Fruit fly (Drosophila melanogaster) Kc167 (cell line): Measurements from ENCODE around the gene TBC1D16.

Source experiments
- Myc ChIP-seq: fragments of >200 bp; optimal IDR thresholded peaks from 2 replicates; lab custom pipeline; 2017; ENCODE audit warnings: missing external identifiers
- Sin3A ChIP-seq: fragments of >200 bp; optimal IDR thresholded peaks from 2 replicates; lab custom pipeline; 2018; ENCODE audit warnings: missing external identifiers
- h ChIP-seq: fragments of >200 bp; optimal IDR thresholded peaks from 3 replicates; lab custom pipeline; 2018; ENCODE audit warnings: missing external identifiers
- ttk ChIP-seq: sonication (Bioruptor generic); optimal IDR thresholded peaks from 2 replicates; lab custom pipeline; 2017; ENCODE audit warnings: missing external identifiers

DNA sequence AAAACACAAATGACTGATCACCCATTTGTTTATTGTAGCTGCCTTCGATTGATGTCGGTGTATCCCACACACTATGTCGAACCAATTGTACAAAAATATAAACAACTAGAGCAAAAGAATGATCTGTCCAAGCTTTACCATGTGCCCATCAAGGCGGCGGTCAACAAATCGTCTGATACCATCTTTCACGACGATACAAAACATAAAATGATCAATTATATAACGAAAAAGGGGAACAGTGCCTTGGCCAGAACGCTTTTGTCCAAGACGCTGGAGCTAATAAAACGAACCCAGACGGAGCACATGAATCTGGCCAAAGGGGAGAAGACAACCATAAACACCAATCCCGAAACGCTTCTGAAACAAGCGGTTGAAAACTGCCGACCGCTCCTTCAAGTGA is 48.6 kb downstream of the TBC1D16 start:
- TF ChIP-seq h (no peak), ttk (lab: Kevin White, UChicago) (no peak), Sin3A (lab: Kevin White, UChicago) (no peak), Myc (lab: Kevin White, UChicago) (no peak)
